Worm (Caenorhabditis elegans) whole organism, L1 larva: Measurements from ENCODE around the gene lgg-1.

Experiments used
- C04F5.9 ChIP-seq: sonication (generic microtip); optimal IDR thresholded peaks from 2 replicates; lab custom pipeline; 2016; ENCODE audit warnings: missing genetic modification characterization, missing compliant biosample characterization
- C16A3.4 ChIP-seq: fragments of 150-350 bp; optimal IDR thresholded peaks from 2 replicates; lab custom pipeline; 2014; ENCODE audit warnings: missing biosample characterization, missing genetic modification characterization
- C34B4.2 ChIP-seq: sonication (generic microtip); optimal IDR thresholded peaks from 2 replicates; lab custom pipeline; 2017; ENCODE audit warnings: mild to moderate bottlenecking, missing genetic modification characterization, missing compliant biosample characterization
- F16B12.6 ChIP-seq: fragments of 150-350 bp; optimal IDR thresholded peaks from 2 replicates; lab custom pipeline; 2014; ENCODE audit warnings: missing biosample characterization, missing genetic modification characterization
- Y116A8C.19 ChIP-seq: sonication (generic microtip); optimal IDR thresholded peaks from 2 replicates; lab custom pipeline; 2016; ENCODE audit warnings: missing compliant biosample characterization, missing genetic modification characterization, borderline replicate concordance
- aha-1 ChIP-seq: fragments of 150-350 bp; optimal IDR thresholded peaks from 2 replicates; lab custom pipeline; 2014; ENCODE audit warnings: missing biosample characterization, missing genetic modification characterization
- aly-2 ChIP-seq: fragments of 150-350 bp; optimal IDR thresholded peaks from 2 replicates; lab custom pipeline; 2014; ENCODE audit warnings: missing biosample characterization, missing genetic modification characterization
- ama-1 ChIP-seq: fragments of 150-350 bp; optimal IDR thresholded peaks from 2 replicates; lab custom pipeline; 2014
- blmp-1 ChIP-seq: fragments of 150-350 bp; optimal IDR thresholded peaks from 2 replicates; lab custom pipeline; 2014; ENCODE audit warnings: missing biosample characterization, missing genetic modification characterization
- ceh-63 ChIP-seq: fragments of 200-800 bp; sonication (Bioruptor generic); optimal IDR thresholded peaks from 2 replicates; lab custom pipeline; 2018; ENCODE audit warnings: mild to moderate bottlenecking, missing genetic modification characterization, missing compliant biosample characterization
- ceh-8 ChIP-seq: fragments of 200-800 bp; sonication (Bioruptor generic); optimal IDR thresholded peaks from 2 replicates; lab custom pipeline; 2018; ENCODE audit warnings: mild to moderate bottlenecking, missing genetic modification characterization, moderate library complexity, missing compliant biosample characterization
- ceh-82 ChIP-seq, 3 experiments: fragments of 150-350 bp in 1 of 3; sonication (generic microtip) in 2 of 3; optimal IDR thresholded peaks; 2 replicates each; lab custom pipeline; 2014 to 2017; ENCODE audit warnings: missing biosample characterization in 3 of 3, missing genetic modification characterization in 3 of 3
- ceh-88 ChIP-seq: fragments of 200-800 bp; sonication (Bioruptor generic); IDR thresholded peaks from 2 replicates; pipeline ENCODE4 v1.3.6; 2022; ENCODE audit warnings: missing genetic modification characterization, missing compliant biosample characterization
- ceh-90 ChIP-seq: sonication (generic microtip); optimal IDR thresholded peaks from 2 replicates; lab custom pipeline; 2016; ENCODE audit warnings: missing genetic modification characterization, missing compliant biosample characterization
- dpl-1 ChIP-seq, 3 experiments: fragments of 150-350 bp in 2 of 3; sonication (generic microtip) in 1 of 3; optimal IDR thresholded peaks; 2 replicates each; lab custom pipeline; 2014 to 2017; ENCODE audit warnings: missing biosample characterization in 3 of 3, missing genetic modification characterization in 3 of 3, missing genetic modification reagents in 3 of 3
- dsc-1 ChIP-seq: sonication (generic microtip); optimal IDR thresholded peaks from 2 replicates; lab custom pipeline; 2016; ENCODE audit warnings: mild to moderate bottlenecking, missing genetic modification characterization, missing compliant biosample characterization
- efl-1 ChIP-seq, 4 experiments: fragments of 150-350 bp; optimal IDR thresholded peaks in 3 of 4; peaks in 1 of 4; 1 replicate in 1 of 4; 2 replicates in 3 of 4; lab custom pipeline; 2014; ENCODE audit warnings: missing biosample characterization in 2 of 4, missing genetic modification characterization in 2 of 4, missing genetic modification reagents in 2 of 4
- efl-3 ChIP-seq: fragments of 200-800 bp; sonication (Bioruptor generic); optimal IDR thresholded peaks from 2 replicates; lab custom pipeline; 2018; ENCODE audit warnings: mild to moderate bottlenecking, missing genetic modification characterization, missing compliant biosample characterization
- egl-13 ChIP-seq: sonication (generic microtip); optimal IDR thresholded peaks from 2 replicates; lab custom pipeline; 2016; ENCODE audit warnings: missing genotype, missing genetic modification reagents, missing genetic modification characterization, missing compliant biosample characterization
- elt-2 ChIP-seq: sonication (generic microtip); optimal IDR thresholded peaks from 2 replicates; lab custom pipeline; 2016; ENCODE audit warnings: missing genetic modification characterization, mild to moderate bottlenecking, inconsistent platforms, missing compliant biosample characterization, missing genetic modification reagents
- elt-3 ChIP-seq, 6 experiments: fragments of 150-350 bp in 1 of 6; sonication (generic microtip); optimal IDR thresholded peaks; 2 replicates each; lab custom pipeline; 2017 to 2018; ENCODE audit warnings: missing biosample characterization in 6 of 6, missing genetic modification characterization in 6 of 6, inconsistent platforms in 1 of 6
- fkh-4 ChIP-seq: sonication (generic microtip); optimal IDR thresholded peaks from 2 replicates; lab custom pipeline; 2016; ENCODE audit warnings: missing compliant biosample characterization, missing genetic modification characterization, borderline replicate concordance
- fkh-8 ChIP-seq: sonication (generic microtip); optimal IDR thresholded peaks from 2 replicates; lab custom pipeline; 2016; ENCODE audit warnings: mild to moderate bottlenecking, missing genetic modification characterization, missing compliant biosample characterization
- grh-1 ChIP-seq: fragments of 200-800 bp; sonication (Bioruptor generic); IDR thresholded peaks from 2 replicates; pipeline ENCODE4 v1.3.6; 2022; ENCODE audit warnings: missing genetic modification reagents, missing genetic modification characterization, missing compliant biosample characterization
- hlh-17 ChIP-seq: fragments of 200-800 bp; sonication (Bioruptor generic); optimal IDR thresholded peaks from 2 replicates; lab custom pipeline; 2018; ENCODE audit warnings: missing genetic modification characterization, mild to moderate bottlenecking, missing compliant biosample characterization, moderate library complexity, borderline replicate concordance
- hpl-2 ChIP-seq: fragments of 150-350 bp; optimal IDR thresholded peaks from 2 replicates; lab custom pipeline; 2014; ENCODE audit warnings: missing biosample characterization, missing genetic modification reagents, missing genetic modification characterization
- irx-1 ChIP-seq: sonication (generic microtip); optimal IDR thresholded peaks from 2 replicates; lab custom pipeline; 2016; ENCODE audit warnings: missing genetic modification characterization, missing compliant biosample characterization
- isw-1 ChIP-seq: fragments of 200-800 bp; sonication (Bioruptor generic); IDR thresholded peaks from 2 replicates; pipeline ENCODE4 v1.3.6; 2022; ENCODE audit warnings: missing genetic modification characterization, missing compliant biosample characterization
- jun-1 ChIP-seq: fragments of 150-350 bp; optimal IDR thresholded peaks from 2 replicates; lab custom pipeline; 2014; ENCODE audit warnings: missing biosample characterization, missing genetic modification reagents, missing genetic modification characterization
- lin-35 ChIP-seq, 2 experiments: fragments of 150-350 bp; optimal IDR thresholded peaks; 2 replicates each; lab custom pipeline; 2014; ENCODE audit warnings: missing biosample characterization in 2 of 2, missing genetic modification characterization in 2 of 2, missing genetic modification reagents in 2 of 2
- lsy-2 ChIP-seq, 2 experiments: fragments of 150-350 bp; optimal IDR thresholded peaks; 2 replicates each; lab custom pipeline; 2014; ENCODE audit warnings: missing biosample characterization in 2 of 2, missing genetic modification characterization in 2 of 2
- mab-9 ChIP-seq: fragments of 200-800 bp; sonication (Bioruptor generic); IDR thresholded peaks from 2 replicates; pipeline ENCODE4 v1.3.6; 2022; ENCODE audit warnings: missing genetic modification reagents, missing genetic modification characterization, missing compliant biosample characterization
- nhr-12 ChIP-seq: sonication (generic microtip); optimal IDR thresholded peaks from 2 replicates; lab custom pipeline; 2017; ENCODE audit warnings: missing biosample characterization, missing genetic modification characterization
- nhr-28 ChIP-seq: fragments of 150-350 bp; optimal IDR thresholded peaks from 2 replicates; lab custom pipeline; 2014; ENCODE audit warnings: missing biosample characterization, missing genetic modification characterization
- nhr-47 ChIP-seq: sonication (generic microtip); optimal IDR thresholded peaks from 2 replicates; lab custom pipeline; 2016; ENCODE audit warnings: mild to moderate bottlenecking, missing genetic modification characterization, moderate library complexity, missing compliant biosample characterization
- nhr-71 ChIP-seq: sonication (generic microtip); optimal IDR thresholded peaks from 2 replicates; lab custom pipeline; 2016; ENCODE audit warnings: mild to moderate bottlenecking, missing genetic modification characterization, moderate library complexity, missing compliant biosample characterization
- nhr-76 ChIP-seq: sonication (generic microtip); optimal IDR thresholded peaks from 2 replicates; lab custom pipeline; 2017; ENCODE audit warnings: missing biosample characterization, missing genetic modification characterization
- nhr-84 ChIP-seq: sonication (generic microtip); optimal IDR thresholded peaks from 2 replicates; lab custom pipeline; 2017; ENCODE audit warnings: missing biosample characterization, missing genetic modification characterization
- nhr-85 ChIP-seq: sonication (generic microtip); peaks from one replicate; lab custom pipeline; 2016; ENCODE audit warnings: missing genetic modification characterization, inconsistent platforms, missing compliant biosample characterization
- pqm-1 ChIP-seq: sonication (generic microtip); optimal IDR thresholded peaks from 3 replicates; lab custom pipeline; 2017; ENCODE audit warnings: missing biosample characterization, missing genetic modification characterization
- rnt-1 ChIP-seq: sonication (generic microtip); optimal IDR thresholded peaks from 2 replicates; lab custom pipeline; 2016; ENCODE audit warnings: mild to moderate bottlenecking, missing genetic modification characterization, moderate library complexity, missing compliant biosample characterization
- snu-23 ChIP-seq: sonication (generic microtip); optimal IDR thresholded peaks from 2 replicates; lab custom pipeline; 2016; ENCODE audit warnings: missing genetic modification characterization, missing compliant biosample characterization
- sox-4 ChIP-seq: sonication (generic microtip); optimal IDR thresholded peaks from 2 replicates; lab custom pipeline; 2016; ENCODE audit warnings: missing genetic modification characterization, missing compliant biosample characterization
- sptf-1 ChIP-seq: fragments of 150-350 bp; optimal IDR thresholded peaks from 2 replicates; lab custom pipeline; 2014; ENCODE audit warnings: missing biosample characterization, missing genetic modification characterization
- swsn-7 ChIP-seq: sonication (generic microtip); optimal IDR thresholded peaks from 2 replicates; lab custom pipeline; 2016; ENCODE audit warnings: missing genetic modification characterization, missing compliant biosample characterization
- tlp-1 ChIP-seq: fragments of 150-350 bp; optimal IDR thresholded peaks from 2 replicates; lab custom pipeline; 2014; ENCODE audit warnings: missing biosample characterization, missing genetic modification characterization
- unc-30 ChIP-seq: sonication (generic microtip); optimal IDR thresholded peaks from 2 replicates; lab custom pipeline; 2017; ENCODE audit warnings: missing biosample characterization, missing genetic modification characterization
- unc-86 ChIP-seq: sonication (generic microtip); optimal IDR thresholded peaks from 2 replicates; lab custom pipeline; 2016; ENCODE audit warnings: missing genetic modification characterization, missing compliant biosample characterization
- xbp-1 ChIP-seq: sonication (generic microtip); optimal IDR thresholded peaks from 2 replicates; lab custom pipeline; 2016; ENCODE audit warnings: missing genetic modification characterization, missing compliant biosample characterization
- zag-1 ChIP-seq: fragments of 150-350 bp; optimal IDR thresholded peaks from 2 replicates; lab custom pipeline; 2014; ENCODE audit warnings: missing biosample characterization, missing genetic modification characterization
- zip-4 ChIP-seq: fragments of 200-800 bp; sonication (Bioruptor generic); optimal IDR thresholded peaks from 2 replicates; lab custom pipeline; 2018; ENCODE audit warnings: mild to moderate bottlenecking, missing genetic modification characterization, moderate library complexity, missing compliant biosample characterization
- ztf-11 ChIP-seq, 2 experiments: sonication (generic microtip); optimal IDR thresholded peaks; 2 replicates each; lab custom pipeline; 2016 to 2017; ENCODE audit warnings: missing genetic modification characterization in 2 of 2, missing biosample characterization in 1 of 2, missing compliant biosample characterization in 1 of 2
- ztf-4 ChIP-seq: fragments of 150-350 bp; optimal IDR thresholded peaks from 2 replicates; lab custom pipeline; 2014; ENCODE audit warnings: missing biosample characterization, missing genetic modification characterization

Gene lgg-1

DNA sequence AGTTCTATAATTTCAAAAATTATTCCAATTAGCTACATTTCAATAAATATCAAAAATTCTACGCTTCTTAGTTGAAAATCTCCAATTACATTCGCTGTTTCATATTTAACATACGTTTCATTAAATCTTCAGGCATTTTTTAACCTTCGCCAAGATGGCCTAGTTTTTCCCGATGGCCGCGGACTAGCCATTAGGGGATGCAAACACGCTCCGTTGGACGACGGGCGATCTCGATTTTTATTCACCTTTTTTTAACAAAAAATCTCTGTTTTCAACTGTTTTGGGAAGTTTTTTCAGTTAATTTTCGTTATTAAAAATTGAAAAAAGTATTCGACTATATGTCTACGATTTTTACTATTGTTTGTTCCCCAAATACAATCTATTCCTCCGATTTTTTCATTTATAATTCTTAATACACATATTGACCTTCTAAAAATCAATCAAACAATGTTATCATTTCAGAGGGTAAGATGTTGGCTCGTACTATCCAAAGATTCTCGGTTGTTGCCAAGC is 35.7 kb upstream of the lgg-1 start, which contains the start of gene F58F12.1 (continued):
- TF ChIP-seq C34B4.2: no peak
- TF ChIP-seq C04F5.9 (tag; lab: Kevin White, UChicago): peak; percentile 30
- peak; percentile 95 for TF ChIP-seq rnt-1
- TF ChIP-seq sox-4 (tag; lab: Kevin White, UChicago): peak; percentile 41
- no peak for TF ChIP-seq ceh-8 (GFP tag; lab: Kevin White, UChicago)
- no peak for TF ChIP-seq efl-3
- TF ChIP-seq zip-4 (GFP tag; lab: Kevin White, UChicago): no peak
- peak in 1 of 6 experiments; percentile 21 for TF ChIP-seq elt-3 (tag; optimal IDR thresholded peaks at IDR 0.05; lab: Kevin White, UChicago)
- no peak for TF ChIP-seq ceh-63 (GFP tag; lab: Kevin White, UChicago)
- no peak for TF ChIP-seq pqm-1
- no peak for TF ChIP-seq aha-1 (tag; lab: Kevin White, UChicago)
- peak; percentile 3 for TF ChIP-seq unc-86 (tag; lab: Kevin White, UChicago)
- TF ChIP-seq unc-30: no peak
- TF ChIP-seq zag-1 (tag; lab: Kevin White, UChicago): no peak
- peak; percentile 66 for TF ChIP-seq snu-23 (GFP tag; lab: Kevin White, UChicago)
- TF ChIP-seq ztf-4: no peak
- no peak for TF ChIP-seq fkh-4 (tag; lab: Kevin White, UChicago)
- TF ChIP-seq nhr-76 (tag; lab: Kevin White, UChicago): no peak
- TF ChIP-seq dpl-1 (GFP tag; optimal IDR thresholded peaks at IDR 0.05; lab: Kevin White, UChicago): peak; percentile 50 to 76 (median 62)
- TF ChIP-seq F16B12.6 (tag; lab: Kevin White, UChicago): peak; percentile 22
- peak in 2 of 3 experiments; percentile 39 to 70 for TF ChIP-seq ceh-82 (tag; optimal IDR thresholded peaks at IDR 0.05; lab: Kevin White, UChicago)
- no peak for TF ChIP-seq grh-1 (GFP tag; lab: Robert Waterston, UW)
- TF ChIP-seq elt-2 (tag; lab: Kevin White, UChicago): no peak
- no peak for TF ChIP-seq tlp-1
- TF ChIP-seq nhr-71: peak; percentile 72
- peak; percentile 56 for TF ChIP-seq fkh-8 (tag; lab: Kevin White, UChicago)
- TF ChIP-seq dsc-1: peak; percentile 35
- TF ChIP-seq isw-1: peak; percentile 70
- peak; percentile 66 to 73 for TF ChIP-seq efl-1 (optimal IDR thresholded peaks at IDR 0.05; lab: Kevin White, UChicago)
- TF ChIP-seq efl-1 (GFP tag; optimal IDR thresholded peaks at IDR 0.05 in 1 of 2; lab: Kevin White, UChicago): peak; percentile 61 to 94
- peak; percentile 83 for TF ChIP-seq ceh-90 (tag; lab: Kevin White, UChicago)
- peak; percentile 44 for TF ChIP-seq swsn-7
- no peak for TF ChIP-seq hlh-17 (GFP tag; lab: Kevin White, UChicago)
- peak in 1 of 2 experiments; percentile 51 for TF ChIP-seq ztf-11 (tag; optimal IDR thresholded peaks at IDR 0.05; lab: Kevin White, UChicago)
- no peak for TF ChIP-seq ama-1 (lab: Kevin White, UChicago)
- peak; percentile 72 for TF ChIP-seq nhr-47 (tag; lab: Kevin White, UChicago)
- TF ChIP-seq blmp-1 (tag; lab: Kevin White, UChicago): peak; percentile 75
- peak; percentile 39 for TF ChIP-seq egl-13 (tag; lab: Kevin White, UChicago)
- TF ChIP-seq sptf-1 (tag; lab: Kevin White, UChicago): no peak
- peak; percentile 68 to 74 for TF ChIP-seq lin-35 (GFP tag; optimal IDR thresholded peaks at IDR 0.05; lab: Kevin White, UChicago)
- no peak for TF ChIP-seq nhr-28 (tag; lab: Kevin White, UChicago)
- no peak for TF ChIP-seq ceh-88 (GFP tag; lab: Robert Waterston, UW)
- no peak for TF ChIP-seq hpl-2 (GFP tag; lab: Kevin White, UChicago)
- TF ChIP-seq jun-1: peak; percentile 44
- peak; percentile 73 for TF ChIP-seq irx-1 (tag; lab: Kevin White, UChicago)
- TF ChIP-seq aly-2: no peak
- TF ChIP-seq C16A3.4: peak; percentile 78
- peak; percentile 87 for TF ChIP-seq nhr-85 (tag; lab: Kevin White, UChicago)
- TF ChIP-seq Y116A8C.19: no peak
- no peak for TF ChIP-seq mab-9 (GFP tag; lab: Robert Waterston, UW)
- no peak for TF ChIP-seq nhr-12 (tag; lab: Kevin White, UChicago)
- TF ChIP-seq nhr-84: no peak
- TF ChIP-seq lsy-2 (tag; optimal IDR thresholded peaks at IDR 0.05; lab: Kevin White, UChicago): peak; percentile 56 to 79
- TF ChIP-seq xbp-1 (tag; lab: Kevin White, UChicago): peak; percentile 75
